Fruit fly (Drosophila melanogaster): ENCODE results near the gene Ir62a.

The Ir62a gene

dm6 chr3L:1496408-1496807 lies 34.7 kb downstream of the Ir62a start, which contains the start of gene CG12084 (continued):
- TF ChIP-seq Lpt (GFP tag; optimal IDR thresholded peaks at IDR 0.05): no peak
- TF ChIP-seq hth (optimal IDR thresholded peaks at IDR 0.05): no peak
- no peak for TF ChIP-seq jing (GFP tag; optimal IDR thresholded peaks at IDR 0.05)
- TF ChIP-seq sqz (GFP tag; optimal IDR thresholded peaks at IDR 0.05): no peak
- TF ChIP-seq CG15514 (GFP tag; optimal IDR thresholded peaks at IDR 0.05): peak; percentile 72
- TF ChIP-seq trem (tag; optimal IDR thresholded peaks at IDR 0.05): peak; percentile 59
- no peak for TF ChIP-seq Chrac-16 (GFP tag; optimal IDR thresholded peaks at IDR 0.05)
- TF ChIP-seq Hr51 (GFP tag; optimal IDR thresholded peaks at IDR 0.05): no peak
- no peak for TF ChIP-seq CG11093 (GFP tag; IDR thresholded peaks at IDR 0.05)
- TF ChIP-seq H15 (GFP tag; IDR thresholded peaks at IDR 0.05): no peak
- TF ChIP-seq sim (GFP tag; IDR thresholded peaks at IDR 0.05): no peak
- TF ChIP-seq CG10959 (GFP tag; IDR thresholded peaks at IDR 0.05): no peak
- no peak for TF ChIP-seq Spps (tag; optimal IDR thresholded peaks at IDR 0.05)
- no peak for TF ChIP-seq CG6272 (GFP tag; IDR thresholded peaks at IDR 0.05)
- TF ChIP-seq cwo (GFP tag; optimal IDR thresholded peaks at IDR 0.05): no peak
- TF ChIP-seq Neu2 (GFP tag; optimal IDR thresholded peaks at IDR 0.05; ENCODE audit: borderline replicate concordance): no peak
- TF ChIP-seq CG17568 (GFP tag; optimal IDR thresholded peaks at IDR 0.05): no peak
- no peak for TF ChIP-seq CG7745 (tag; optimal IDR thresholded peaks at IDR 0.05)
- TF ChIP-seq Sry-β (GFP tag; optimal IDR thresholded peaks at IDR 0.05): no peak
- no peak for TF ChIP-seq gro (GFP tag; optimal IDR thresholded peaks at IDR 0.05)
- TF ChIP-seq CG6683 (GFP tag; optimal IDR thresholded peaks at IDR 0.05): no peak
- TF ChIP-seq nmo (GFP tag; optimal IDR thresholded peaks at IDR 0.05): peak; percentile 26
- TF ChIP-seq CG11456 (GFP tag; IDR thresholded peaks at IDR 0.05): no peak
- TF ChIP-seq sens-2 (GFP tag; IDR thresholded peaks at IDR 0.05): no peak
- no peak for TF ChIP-seq twi (tag; optimal IDR thresholded peaks at IDR 0.05)
- peak; percentile 20 for TF ChIP-seq BEAF-32 (GFP tag; optimal IDR thresholded peaks at IDR 0.05)
- TF ChIP-seq wor (GFP tag; IDR thresholded peaks at IDR 0.05): no peak
- peak; percentile 96 for TF ChIP-seq gfzf (GFP tag; optimal IDR thresholded peaks at IDR 0.05)
- TF ChIP-seq HHEX (GFP tag; optimal IDR thresholded peaks at IDR 0.05): no peak
- no peak for TF ChIP-seq CG7357 (GFP tag; IDR thresholded peaks at IDR 0.05)
- no peak for TF ChIP-seq CG3163 (GFP tag; optimal IDR thresholded peaks at IDR 0.05)
- peak; percentile 13 for TF ChIP-seq her (GFP tag; optimal IDR thresholded peaks at IDR 0.05)
- no peak for TF ChIP-seq CG18764 (GFP tag; optimal IDR thresholded peaks at IDR 0.05)
- TF ChIP-seq ATbp (GFP tag; optimal IDR thresholded peaks at IDR 0.05): peak; percentile 83
- no peak for TF ChIP-seq Dip2 (GFP tag; IDR thresholded peaks at IDR 0.05)
- no peak for TF ChIP-seq ab (GFP tag; optimal IDR thresholded peaks at IDR 0.05)
- TF ChIP-seq MESR4 (GFP tag; optimal IDR thresholded peaks at IDR 0.05): peak; percentile 85
- no peak for TF ChIP-seq mld (GFP tag; IDR thresholded peaks at IDR 0.05; ENCODE audit: partially characterized antibody)
- no peak for TF ChIP-seq CG15269 (tag; optimal IDR thresholded peaks at IDR 0.05)
- no peak for TF ChIP-seq ash1 (GFP tag; optimal IDR thresholded peaks at IDR 0.05)
- no peak for TF ChIP-seq CG12104 (GFP tag; optimal IDR thresholded peaks at IDR 0.05)
- TF ChIP-seq mam (GFP tag; optimal IDR thresholded peaks at IDR 0.05): no peak
- no peak for TF ChIP-seq CG6765 (GFP tag; optimal IDR thresholded peaks at IDR 0.05)
- TF ChIP-seq YL-1 (GFP tag; optimal IDR thresholded peaks at IDR 0.05): peak; percentile 86
- TF ChIP-seq CG8359 (GFP tag; optimal IDR thresholded peaks at IDR 0.05; ENCODE audit: borderline replicate concordance): no peak
- no peak for TF ChIP-seq exex (tag; optimal IDR thresholded peaks at IDR 0.05)
- TF ChIP-seq nom (GFP tag; optimal IDR thresholded peaks at IDR 0.05): peak; percentile 7
- peak; percentile 27 for TF ChIP-seq cad (GFP tag; optimal IDR thresholded peaks at IDR 0.05)
- no peak for TF ChIP-seq Bgb (GFP tag; IDR thresholded peaks at IDR 0.05; ENCODE audit: partially characterized antibody)
- no peak for TF ChIP-seq CG4730 (GFP tag; IDR thresholded peaks at IDR 0.05)
- peak; percentile 87 for TF ChIP-seq CG9797 (GFP tag; optimal IDR thresholded peaks at IDR 0.05)
